Worm (Caenorhabditis elegans): ENCODE results near the gene ttr-20.
"Not testable (repeated sequence)": the region's sequence is repeated elsewhere in the genome, so short reads cannot be mapped to it uniquely, and the experiment has no call there.

The ttr-20 gene

ce11 chrIV:4246493-4246892 is at the start of gene ttr-20:
Gene ttr-20, plus strand, starts transcription at chrIV:4246793.
- TF ChIP-seq ceh-31 (tag; optimal IDR thresholded peaks at IDR 0.05) = no peak
- no peak for TF ChIP-seq tbx-2 (tag; optimal IDR thresholded peaks at IDR 0.05)
- TF ChIP-seq tbx-7 (tag; optimal IDR thresholded peaks at IDR 0.05) = no peak
- no peak for TF ChIP-seq mec-3 (tag; optimal IDR thresholded peaks at IDR 0.05; ENCODE audit: borderline replicate concordance)
- TF ChIP-seq pat-9 (tag; optimal IDR thresholded peaks at IDR 0.05) = no peak
- no peak for TF ChIP-seq pha-4 (tag; optimal IDR thresholded peaks at IDR 0.05)
- TF ChIP-seq rnt-1 (tag; optimal IDR thresholded peaks at IDR 0.05) = no peak
- TF ChIP-seq pqm-1 (tag; optimal IDR thresholded peaks at IDR 0.05) = no peak

DNA sequence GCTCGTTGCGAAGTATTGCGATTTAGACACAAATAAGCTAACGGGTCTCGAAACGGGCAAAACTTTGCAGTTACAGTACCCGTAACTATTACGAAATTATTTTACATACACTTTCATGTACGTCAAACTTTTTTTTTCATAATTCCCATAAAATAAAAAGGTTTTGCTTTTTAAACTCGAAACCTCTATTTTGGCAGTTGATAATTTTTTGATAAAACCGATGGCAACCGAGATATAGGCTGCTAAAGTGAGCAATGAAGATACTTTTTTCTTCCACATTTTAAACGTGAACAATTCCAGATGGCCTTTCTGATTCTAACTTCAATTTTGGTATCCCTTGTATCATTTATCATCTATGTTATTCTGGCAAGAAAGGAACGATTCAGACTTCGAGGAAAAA is 49.4 kb upstream of the ttr-20 start, which contains the start of gene cyp-25A6:
Gene cyp-25A6 (plus strand): TSS at position 301 of the 400 bp plus-strand sequence.
- not testable (repeated sequence) for TF ChIP-seq elt-2 (tag; optimal IDR thresholded peaks at IDR 0.05); odd-2 (tag; optimal IDR thresholded peaks at IDR 0.05); ama-1 (optimal IDR thresholded peaks at IDR 0.05)

DNA sequence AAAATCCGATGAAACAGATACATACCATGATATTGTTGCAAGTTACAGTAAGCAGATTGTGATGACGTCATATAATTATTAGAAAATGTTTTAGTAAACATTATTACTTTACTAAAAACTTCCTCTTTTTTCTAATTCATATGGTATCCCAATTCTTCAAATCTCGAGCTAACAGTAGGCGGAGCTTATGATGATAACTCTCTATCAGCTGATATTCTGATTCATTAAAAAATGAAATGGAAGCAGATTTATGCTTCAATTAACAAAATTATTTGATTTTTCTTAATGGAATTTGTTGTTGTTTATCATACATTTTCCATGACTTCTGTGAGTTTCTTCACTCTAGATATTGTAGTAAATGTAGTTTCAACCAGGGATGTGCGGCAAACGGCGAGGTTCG is 42.3 kb upstream of the ttr-20 start, which contains the start of gene pax-2:
Gene pax-2 (minus strand): TSS at position 101 of the 400 bp plus-strand sequence.
- no peak for TF ChIP-seq pag-3 (tag; optimal IDR thresholded peaks at IDR 0.05; ENCODE audit: borderline replicate concordance)
- no peak for TF ChIP-seq ceh-22 (tag; optimal IDR thresholded peaks at IDR 0.05)
- TF ChIP-seq fkh-10 (GFP tag; optimal IDR thresholded peaks at IDR 0.05) = no peak

DNA sequence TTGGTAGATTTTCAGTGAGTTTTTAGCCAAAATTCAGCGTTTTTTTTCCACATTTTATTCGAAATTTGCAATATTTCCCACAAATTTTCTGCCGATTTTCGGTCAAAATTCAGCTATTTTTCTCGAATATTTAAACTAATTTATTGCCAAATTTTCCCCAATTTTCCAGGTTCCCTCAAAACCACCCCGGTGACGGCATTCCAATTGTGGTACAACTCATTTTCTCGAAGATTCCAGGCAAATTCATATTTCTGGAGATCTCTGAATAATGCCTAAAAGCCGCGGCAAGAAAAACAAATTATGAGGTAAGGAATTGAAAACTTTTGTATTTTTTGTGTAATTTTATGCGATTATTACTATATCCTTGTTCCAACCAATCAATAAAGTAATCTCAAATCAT is 39.5 kb upstream of the ttr-20 start, which contains the start of gene osgn-1:
Gene osgn-1 (plus strand): TSS at position 301 of the 400 bp plus-strand sequence.
- TF ChIP-seq nhr-11 (tag; optimal IDR thresholded peaks at IDR 0.05) (no peak), hlh-13 (GFP tag; optimal IDR thresholded peaks at IDR 0.05) (no peak), madf-2 (tag; optimal IDR thresholded peaks at IDR 0.05) (no peak), ttx-3 (tag; optimal IDR thresholded peaks at IDR 0.05) (no peak), ceh-2 (tag; optimal IDR thresholded peaks at IDR 0.05) (no peak), C08G9.2 (tag; optimal IDR thresholded peaks at IDR 0.05) (no peak), pag-3 (tag; optimal IDR thresholded peaks at IDR 0.05; ENCODE audit: borderline replicate concordance) (no peak), fkh-10 (GFP tag; optimal IDR thresholded peaks at IDR 0.05) (no peak), eyg-1 (tag; optimal IDR thresholded peaks at IDR 0.05) (no peak), unc-3 (GFP tag; conservative IDR thresholded peaks at IDR 0.05) (no peak), unc-3 (tag; optimal IDR thresholded peaks at IDR 0.05) (no peak), pha-4 (tag; optimal IDR thresholded peaks at IDR 0.05) (no peak), unc-42 (tag; optimal IDR thresholded peaks at IDR 0.05) (no peak), ceh-22 (tag; optimal IDR thresholded peaks at IDR 0.05) (no peak), syd-9 (tag; optimal IDR thresholded peaks at IDR 0.05) (no peak), nfya-1 (tag; optimal IDR thresholded peaks at IDR 0.05) (no peak), lin-11 (tag; optimal IDR thresholded peaks at IDR 0.05) (no peak)

DNA sequence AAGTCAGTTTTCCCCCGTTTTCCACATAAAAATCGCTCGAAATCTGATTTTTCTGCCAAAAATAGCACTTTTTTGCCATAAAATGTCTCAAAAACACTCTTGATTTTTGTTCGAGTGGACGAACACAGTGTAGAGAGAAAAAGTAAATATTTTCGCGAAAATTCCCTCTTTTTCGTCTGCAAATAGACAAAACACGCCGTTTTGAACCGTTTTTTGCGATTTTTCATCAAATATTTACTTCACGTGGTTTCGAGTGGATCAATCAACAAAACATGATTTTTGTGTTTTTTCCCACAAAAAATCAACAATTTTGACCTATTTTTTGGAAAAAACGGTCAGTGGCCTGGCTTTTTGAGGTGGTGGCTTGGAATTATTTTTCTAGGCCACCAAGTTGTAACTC is 37.5 kb upstream of the ttr-20 start:
- TF ChIP-seq K02D7.2 (tag; optimal IDR thresholded peaks at IDR 0.05) = no peak
- no peak for TF ChIP-seq pax-1 (tag; optimal IDR thresholded peaks at IDR 0.05)
- TF ChIP-seq hlh-15 (tag; optimal IDR thresholded peaks at IDR 0.05) = no peak
- TF ChIP-seq unc-42 (tag; optimal IDR thresholded peaks at IDR 0.05) = no peak
- TF ChIP-seq pha-2 (tag; optimal IDR thresholded peaks at IDR 0.05) = no peak
- TF ChIP-seq ceh-48 (tag; optimal IDR thresholded peaks at IDR 0.05) = no peak
- TF ChIP-seq hlh-8 (tag; optimal IDR thresholded peaks at IDR 0.05) = no peak
- no peak for TF ChIP-seq ceh-6 (GFP tag; optimal IDR thresholded peaks at IDR 0.05)
- no peak for TF ChIP-seq eyg-1 (tag; optimal IDR thresholded peaks at IDR 0.05)
- no peak for TF ChIP-seq tbx-7 (tag; optimal IDR thresholded peaks at IDR 0.05)
- no peak for TF ChIP-seq C38D4.7 (GFP tag; optimal IDR thresholded peaks at IDR 0.05)
- no peak for TF ChIP-seq ceh-14 (tag; optimal IDR thresholded peaks at IDR 0.05)
- no peak for TF ChIP-seq pag-3 (tag; optimal IDR thresholded peaks at IDR 0.05; ENCODE audit: borderline replicate concordance)
- no peak for TF ChIP-seq ztf-16 (tag; optimal IDR thresholded peaks at IDR 0.05)

All from whole organism, late embryonic.